Fruit fly (Drosophila melanogaster): Measurements from ENCODE around the gene CG4789.

CG4789 gene

dm6 chrX:16751579-16752156 lies 49.1 kb upstream of the CG4789 start, which contains the start of gene goe (continued):
- TF ChIP-seq CG7745 (tag; optimal IDR thresholded peaks at IDR 0.05) (no peak), CkIIα-i1 (GFP tag; IDR thresholded peaks at IDR 0.05) (no peak), CG15269 (tag; optimal IDR thresholded peaks at IDR 0.05) (peak; percentile 75), tap (tag; optimal IDR thresholded peaks at IDR 0.05) (peak; percentile 34), CG10147 (GFP tag; optimal IDR thresholded peaks at IDR 0.05) (peak; percentile 49), CG12236 (GFP tag; optimal IDR thresholded peaks at IDR 0.05) (peak; percentile 81), Fer1 (GFP tag; optimal IDR thresholded peaks at IDR 0.05) (peak; percentile 77), slp2 (GFP tag; optimal IDR thresholded peaks at IDR 0.05) (peak; percentile 79), cas (GFP tag; IDR thresholded peaks at IDR 0.05) (no peak; the same call in 1 of the 2 replicates), CG2712 (tag; optimal IDR thresholded peaks at IDR 0.05) (peak; percentile 53), ham (GFP tag; IDR thresholded peaks at IDR 0.05) (peak; percentile 66; the same call in 1 of the 2 replicates), CG17912 (GFP tag; optimal IDR thresholded peaks at IDR 0.05) (peak; percentile 91), zen2 (GFP tag; IDR thresholded peaks at IDR 0.05; ENCODE audit: partially characterized antibody) (peak; percentile 71), CG2889 (GFP tag; IDR thresholded peaks at IDR 0.05) (no peak), Awh (GFP tag; IDR thresholded peaks at IDR 0.05) (peak; percentile 39; the same call in 1 of the 2 replicates), Taf1 (GFP tag; IDR thresholded peaks at IDR 0.05) (peak; percentile 38; the same call in 1 of the 2 replicates), CG6683 (GFP tag; optimal IDR thresholded peaks at IDR 0.05) (peak; percentile 56), ap (GFP tag; IDR thresholded peaks at IDR 0.05) (peak; percentile 67), CrebB (tag; optimal IDR thresholded peaks at IDR 0.05) (peak; percentile 83), tup (GFP tag; optimal IDR thresholded peaks at IDR 0.05) (no peak), CG31441 (GFP tag; IDR thresholded peaks at IDR 0.05) (0 out of 2 replicates have a peak, but pooled peaks have one; percentile 32), Mes4 (GFP tag; optimal IDR thresholded peaks at IDR 0.05) (peak; percentile 85), knrl (GFP tag; IDR thresholded peaks at IDR 0.05; ENCODE audit: partially characterized antibody) (peak; percentile 87), Hmr (GFP tag; optimal IDR thresholded peaks at IDR 0.05) (peak; percentile 97), CG16815 (GFP tag; optimal IDR thresholded peaks at IDR 0.05) (peak; percentile 50), Lhr (GFP tag; optimal IDR thresholded peaks at IDR 0.05) (peak; percentile 95), Rx (GFP tag; IDR thresholded peaks at IDR 0.05) (peak; percentile 69), Elba2 (GFP tag; optimal IDR thresholded peaks at IDR 0.05) (peak; percentile 13), dati (GFP tag; IDR thresholded peaks at IDR 0.05) (peak; percentile 43; the same call in 1 of the 2 replicates), Opbp (GFP tag; IDR thresholded peaks at IDR 0.05; ENCODE audit: partially characterized antibody) (peak; percentile 98), Hr78 (GFP tag; optimal IDR thresholded peaks at IDR 0.05) (no peak), CG14667 (GFP tag; IDR thresholded peaks at IDR 0.05) (peak; percentile 66), zen (tag; optimal IDR thresholded peaks at IDR 0.05) (peak; percentile 56), Sox100B (GFP tag; optimal IDR thresholded peaks at IDR 0.05) (peak; percentile 29), Lpt (GFP tag; optimal IDR thresholded peaks at IDR 0.05) (no peak), CG1832 (GFP tag; optimal IDR thresholded peaks at IDR 0.05) (no peak), Max (GFP tag; optimal IDR thresholded peaks at IDR 0.05) (peak; percentile 37), gcm2 (GFP tag; optimal IDR thresholded peaks at IDR 0.05) (peak; percentile 49), Spps (tag; optimal IDR thresholded peaks at IDR 0.05) (no peak), hkb (optimal IDR thresholded peaks at IDR 0.05) (no peak), hkb (GFP tag; IDR thresholded peaks at IDR 0.05) (peak; percentile 68), crol (GFP tag; IDR thresholded peaks at IDR 0.05) (no peak), seq (GFP tag; IDR thresholded peaks at IDR 0.05) (peak; percentile 44; the same call in 1 of the 2 replicates), dmrt99B (tag; optimal IDR thresholded peaks at IDR 0.05) (peak; percentile 24), CG11247 (GFP tag; IDR thresholded peaks at IDR 0.05) (peak; percentile 84), trh (GFP tag; optimal IDR thresholded peaks at IDR 0.05) (peak; percentile 72), CG15601 (tag; optimal IDR thresholded peaks at IDR 0.05) (peak; percentile 85), CG10431 (GFP tag; optimal IDR thresholded peaks at IDR 0.05) (peak; percentile 57), odd (GFP tag; optimal IDR thresholded peaks at IDR 0.05) (peak; percentile 63), gro (GFP tag; optimal IDR thresholded peaks at IDR 0.05) (peak; percentile 94)

All from whole organism, embryonic.